Fruit fly (Drosophila melanogaster) Kc167 (cell line): ENCODE measurements around the gene Cftr.

Experiments used
- Sin3A ChIP-seq: fragments of >200 bp; optimal IDR thresholded peaks from 2 replicates; lab custom pipeline; 2018; ENCODE audit warnings: missing external identifiers
- h ChIP-seq: fragments of >200 bp; optimal IDR thresholded peaks from 3 replicates; lab custom pipeline; 2018; ENCODE audit warnings: missing external identifiers
- insv ChIP-seq: fragments of >200 bp; optimal IDR thresholded peaks from 3 replicates; lab custom pipeline; 2018; ENCODE audit warnings: missing external identifiers
- psq ChIP-seq: fragments of >200 bp; optimal IDR thresholded peaks from 2 replicates; lab custom pipeline; 2017; ENCODE audit warnings: missing external identifiers

DNA sequence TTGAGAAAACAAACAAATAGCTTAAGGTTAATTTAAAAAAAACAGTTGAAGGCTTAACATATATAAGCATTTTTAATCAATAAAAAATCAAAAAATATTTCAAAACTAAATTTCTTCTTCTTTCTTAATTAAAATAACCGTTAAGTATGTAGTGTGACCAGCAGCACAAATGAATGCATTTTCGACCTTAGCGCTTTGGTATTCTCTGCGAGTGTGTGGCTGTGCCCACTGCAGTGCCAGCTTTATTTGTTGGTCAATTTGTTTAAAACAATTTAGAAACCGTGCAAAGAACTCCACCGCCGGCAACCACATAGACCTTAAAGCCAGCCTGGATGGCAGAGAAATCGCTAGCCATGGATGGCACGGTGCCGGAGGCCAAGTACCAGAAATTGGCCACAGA, 15.9 kb downstream of the Cftr start, which contains the start of gene CG6607:
- no peak for TF ChIP-seq Sin3A
- no peak for TF ChIP-seq h (lab: Kevin White, UChicago)
- TF ChIP-seq psq (lab: Kevin White, UChicago): no peak
- no peak for TF ChIP-seq insv
